Fruit fly (Drosophila melanogaster): ENCODE measurements around the gene CG13733.
A peak's percentile ranks its signal among the peaks of the same experiment; 100 is the strongest.

Gene CG13733

dm6 chr3L:17485280-17485792 is 6.6 kb upstream of the CG13733 start (continued):
- TF ChIP-seq Stat92E (GFP tag; optimal IDR thresholded peaks at IDR 0.05) (peak in 1 of 3 experiments; percentile 31), Antp (GFP tag; optimal IDR thresholded peaks at IDR 0.05) (peak; percentile 48), CoRest (tag; optimal IDR thresholded peaks at IDR 0.05) (peak; percentile 46), Tbp (GFP tag; optimal IDR thresholded peaks at IDR 0.05) (no peak), Fer2 (tag; optimal IDR thresholded peaks at IDR 0.05) (peak; percentile 25), trh (GFP tag; optimal IDR thresholded peaks at IDR 0.05) (peak; percentile 61), Usf (GFP tag; optimal IDR thresholded peaks at IDR 0.05) (peak; percentile 18), nmo (GFP tag; optimal IDR thresholded peaks at IDR 0.05) (peak; percentile 57), ci (GFP tag; IDR thresholded peaks at IDR 0.05) (peak; percentile 94), kay (GFP tag; optimal IDR thresholded peaks at IDR 0.05) (peak; percentile 30), CG8944 (GFP tag; optimal IDR thresholded peaks at IDR 0.05) (peak; percentile 45), oc (tag; optimal IDR thresholded peaks at IDR 0.05) (peak; percentile 81), CG10959 (GFP tag; IDR thresholded peaks at IDR 0.05) (peak; percentile 58; the same call in 1 of the 2 replicates), CG3995 (GFP tag; optimal IDR thresholded peaks at IDR 0.05) (no peak), Sry-β (GFP tag; optimal IDR thresholded peaks at IDR 0.05) (peak; percentile 70), CG4617 (GFP tag; optimal IDR thresholded peaks at IDR 0.05; ENCODE audit: borderline replicate concordance) (peak; percentile 29), prd (optimal IDR thresholded peaks at IDR 0.05) (no peak), prd (GFP tag; IDR thresholded peaks at IDR 0.05) (peak; percentile 18; the same call in 1 of the 3 replicates), caup (GFP tag; optimal IDR thresholded peaks at IDR 0.05; ENCODE audit: severe bottlenecking) (peak; percentile 51), rib (GFP tag; IDR thresholded peaks at IDR 0.05) (no peak), otp (GFP tag; IDR thresholded peaks at IDR 0.05) (peak; percentile 76; the same call in 2 of the 3 replicates), CG31365 (tag; optimal IDR thresholded peaks at IDR 0.05) (peak; percentile 80), CTCF (GFP tag; optimal IDR thresholded peaks at IDR 0.05) (peak; percentile 59), fd96Cb (tag; optimal IDR thresholded peaks at IDR 0.05) (peak; percentile 61), al (GFP tag; IDR thresholded peaks at IDR 0.05) (no peak), Hr3 (GFP tag; optimal IDR thresholded peaks at IDR 0.05) (no peak), PHDP (tag; optimal IDR thresholded peaks at IDR 0.05) (peak; percentile 78), CG6765 (GFP tag; optimal IDR thresholded peaks at IDR 0.05) (no peak), CG6683 (GFP tag; optimal IDR thresholded peaks at IDR 0.05) (peak; percentile 17), nau (GFP tag; optimal IDR thresholded peaks at IDR 0.05) (peak; percentile 90), CG4360 (GFP tag; IDR thresholded peaks at IDR 0.05) (peak; percentile 71), CG13775 (GFP tag; optimal IDR thresholded peaks at IDR 0.05) (peak; percentile 15), Med (GFP tag) (peak; percentile 93), hbn (GFP tag; IDR thresholded peaks at IDR 0.05; ENCODE audit: partially characterized antibody) (no peak), tna (GFP tag; IDR thresholded peaks at IDR 0.05; ENCODE audit: partially characterized antibody) (no peak), CG17568 (GFP tag; optimal IDR thresholded peaks at IDR 0.05) (peak; percentile 89), B-H2 (GFP tag; optimal IDR thresholded peaks at IDR 0.05) (no peak), CG17385 (GFP tag; optimal IDR thresholded peaks at IDR 0.05) (peak; percentile 71), CG13424 (tag; optimal IDR thresholded peaks at IDR 0.05) (peak; percentile 73), CG5953 (GFP tag; IDR thresholded peaks at IDR 0.05) (0 out of 2 replicates have a peak, but pooled peaks have one; percentile 5), Hr51 (GFP tag; optimal IDR thresholded peaks at IDR 0.05) (peak; percentile 7 to 48), CG4404 (GFP tag; IDR thresholded peaks at IDR 0.05) (no peak), ranshi (GFP tag; IDR thresholded peaks at IDR 0.05) (peak; percentile 60; the same call in 1 of the 2 replicates), tup (GFP tag; optimal IDR thresholded peaks at IDR 0.05) (peak; percentile 62), scrt (GFP tag; optimal IDR thresholded peaks at IDR 0.05) (peak; percentile 66), HHEX (GFP tag; optimal IDR thresholded peaks at IDR 0.05) (peak; percentile 71), salm (tag; optimal IDR thresholded peaks at IDR 0.05) (peak; percentile 90), CG16815 (GFP tag; optimal IDR thresholded peaks at IDR 0.05) (no peak), MTF-1 (GFP tag; optimal IDR thresholded peaks at IDR 0.05; ENCODE audit: borderline replicate concordance) (peak; percentile 96), dimm (GFP tag; IDR thresholded peaks at IDR 0.05) (no peak)
